Worm (Caenorhabditis elegans) whole organism, L4 larva: ENCODE measurements around the gene epn-1.

Experiments
- D1046.2 ChIP-seq: fragments of 200-800 bp; sonication (Bioruptor generic); IDR thresholded peaks from 2 replicates; pipeline ENCODE4 v1.3.6; 2022; ENCODE audit warnings: missing genetic modification characterization, missing compliant biosample characterization
- F44E2.7 ChIP-seq: fragments of 200-800 bp; sonication (Bioruptor generic); IDR thresholded peaks from 2 replicates; pipeline ENCODE4 v2.1.2; 2022; ENCODE audit warnings: missing genetic modification characterization, missing compliant biosample characterization
- F49E8.2 ChIP-seq: sonication (generic microtip); optimal IDR thresholded peaks from 2 replicates; lab custom pipeline; 2016; ENCODE audit warnings: missing compliant biosample characterization, mild to moderate bottlenecking, missing genetic modification characterization, borderline replicate concordance
- Y48G9A.11 ChIP-seq: fragments of 200-800 bp; sonication (Bioruptor generic); IDR thresholded peaks from 2 replicates; pipeline ENCODE4 v1.3.6; 2022; ENCODE audit warnings: missing genetic modification reagents, missing genetic modification characterization, missing compliant biosample characterization
- Y5F2A.4 ChIP-seq: fragments of 200-800 bp; sonication (Bioruptor generic); optimal IDR thresholded peaks from 2 replicates; lab custom pipeline; 2018; ENCODE audit warnings: mild to moderate bottlenecking, missing genetic modification characterization, missing compliant biosample characterization
- ZK337.2 ChIP-seq: fragments of 200-800 bp; sonication (Bioruptor generic); IDR thresholded peaks from 2 replicates; pipeline ENCODE4 v1.3.6; 2022; ENCODE audit warnings: missing genetic modification reagents, missing genetic modification characterization, missing compliant biosample characterization
- aha-1 ChIP-seq: fragments of 150-350 bp; peaks from one replicate; lab custom pipeline; 2014; ENCODE audit warnings: missing biosample characterization, missing genetic modification characterization
- attf-4 ChIP-seq: sonication (generic microtip); optimal IDR thresholded peaks from 3 replicates; lab custom pipeline; 2017; ENCODE audit warnings: missing biosample characterization, missing genetic modification characterization
- ceh-28 ChIP-seq: fragments of 150-350 bp; optimal IDR thresholded peaks from 2 replicates; lab custom pipeline; 2014; ENCODE audit warnings: missing biosample characterization, missing genetic modification reagents, missing genetic modification characterization
- ceh-32 ChIP-seq: sonication (generic microtip); optimal IDR thresholded peaks from 2 replicates; lab custom pipeline; 2016; ENCODE audit warnings: mild to moderate bottlenecking, missing genetic modification characterization, missing compliant biosample characterization; ENCODE audit not compliant: poor library complexity
- ctbp-1 ChIP-seq: fragments of 200-800 bp; sonication (Bioruptor generic); IDR thresholded peaks from 2 replicates; pipeline ENCODE4 v1.3.6; 2022; ENCODE audit warnings: missing genetic modification reagents, missing genetic modification characterization, missing compliant biosample characterization
- daf-16 ChIP-seq, 3 experiments: sonication (generic microtip); optimal IDR thresholded peaks; 2 replicates each; lab custom pipeline; 2016 to 2017; ENCODE audit warnings: missing genetic modification characterization in 3 of 3, missing genetic modification reagents in 3 of 3, mild to moderate bottlenecking in 2 of 3, missing compliant biosample characterization in 2 of 3, missing biosample characterization in 1 of 3, moderate library complexity in 1 of 3
- daf-19 ChIP-seq: fragments of 200-800 bp; sonication (Bioruptor generic); conservative IDR thresholded peaks from 2 replicates; pipeline ENCODE4 v1.3.6; 2022; ENCODE audit warnings: missing genetic modification characterization, missing compliant biosample characterization
- daf-8 ChIP-seq: fragments of 200-800 bp; sonication (Bioruptor generic); IDR thresholded peaks from 2 replicates; pipeline ENCODE4 v1.3.6; 2022; ENCODE audit warnings: missing genetic modification characterization, missing compliant biosample characterization
- dmd-6 ChIP-seq: fragments of 200-800 bp; sonication (Bioruptor generic); IDR thresholded peaks from 2 replicates; pipeline ENCODE4 v1.3.6; 2022; ENCODE audit warnings: missing genetic modification reagents, missing genetic modification characterization, missing compliant biosample characterization
- dmd-9 ChIP-seq: fragments of 200-800 bp; sonication (Bioruptor generic); IDR thresholded peaks from 2 replicates; pipeline ENCODE4 v1.3.6; 2022; ENCODE audit warnings: missing genetic modification reagents, missing genetic modification characterization, missing compliant biosample characterization
- dpl-1 ChIP-seq: fragments of 150-350 bp; optimal IDR thresholded peaks from 2 replicates; lab custom pipeline; 2014; ENCODE audit warnings: missing biosample characterization, missing genetic modification reagents, missing genetic modification characterization
- egl-27 ChIP-seq: sonication (generic microtip); optimal IDR thresholded peaks from 3 replicates; lab custom pipeline; 2017; ENCODE audit warnings: missing biosample characterization, missing genetic modification reagents, missing genetic modification characterization
- fkh-10 ChIP-seq: fragments of 150-350 bp; optimal IDR thresholded peaks from 2 replicates; lab custom pipeline; 2014; ENCODE audit warnings: missing biosample characterization, missing genetic modification reagents, missing genetic modification characterization
- fos-1 ChIP-seq: fragments of 150-350 bp; optimal IDR thresholded peaks from 2 replicates; lab custom pipeline; 2014; ENCODE audit warnings: missing biosample characterization, missing genetic modification characterization
- gei-8 ChIP-seq: fragments of 200-800 bp; sonication (Bioruptor generic); optimal IDR thresholded peaks from 2 replicates; lab custom pipeline; 2018; ENCODE audit warnings: mild to moderate bottlenecking, missing genetic modification characterization, missing compliant biosample characterization
- hif-1 ChIP-seq, 2 experiments: sonication (generic microtip); optimal IDR thresholded peaks; 2 replicates each; lab custom pipeline; 2016 to 2017; ENCODE audit warnings: missing compliant biosample characterization in 2 of 2, missing genetic modification characterization in 2 of 2, missing genetic modification reagents in 2 of 2, missing genotype in 2 of 2, mild to moderate bottlenecking in 1 of 2
- hlh-11 ChIP-seq: fragments of 200-800 bp; sonication (Bioruptor generic); optimal IDR thresholded peaks from 2 replicates; lab custom pipeline; 2018; ENCODE audit warnings: mild to moderate bottlenecking, missing genetic modification characterization, missing compliant biosample characterization
- hlh-30 ChIP-seq: sonication (generic microtip); optimal IDR thresholded peaks from 2 replicates; lab custom pipeline; 2017; ENCODE audit warnings: antibody characterized with exemption, mild to moderate bottlenecking, missing genetic modification characterization, missing compliant biosample characterization; ENCODE audit not compliant: insufficient read depth
- jun-1 ChIP-seq: fragments of 150-350 bp; optimal IDR thresholded peaks from 2 replicates; lab custom pipeline; 2014; ENCODE audit warnings: missing biosample characterization, missing genetic modification reagents, missing genetic modification characterization
- lim-7 ChIP-seq: fragments of 200-800 bp; sonication (Bioruptor generic); IDR thresholded peaks from 2 replicates; pipeline ENCODE4 v1.3.6; 2022; ENCODE audit warnings: missing genetic modification characterization, missing compliant biosample characterization
- lin-1 ChIP-seq: fragments of 200-800 bp; sonication (Bioruptor generic); IDR thresholded peaks from 2 replicates; pipeline ENCODE4 v1.3.6; 2022; ENCODE audit warnings: missing genetic modification reagents, missing genetic modification characterization, missing compliant biosample characterization
- lir-3 ChIP-seq: sonication (generic microtip); optimal IDR thresholded peaks from 2 replicates; lab custom pipeline; 2016; ENCODE audit warnings: mild to moderate bottlenecking, missing genetic modification characterization, missing compliant biosample characterization
- madf-5 ChIP-seq, 2 experiments: fragments of 200-800 bp; sonication (Bioruptor generic); IDR thresholded peaks; 2 replicates each; pipeline ENCODE4 v1.3.6; 2022; ENCODE audit warnings: missing compliant biosample characterization in 2 of 2, missing genetic modification characterization in 2 of 2
- mdl-1 ChIP-seq, 2 experiments: fragments of 150-350 bp in 1 of 2; sonication (generic microtip) in 1 of 2; optimal IDR thresholded peaks; 2 replicates each; lab custom pipeline; 2014 to 2017; ENCODE audit warnings: missing biosample characterization in 2 of 2, missing genetic modification characterization in 2 of 2
- mdt-29 ChIP-seq: fragments of 200-800 bp; sonication (Bioruptor generic); IDR thresholded peaks from 2 replicates; pipeline ENCODE4 v1.3.6; 2022; ENCODE audit warnings: missing genetic modification reagents, missing genetic modification characterization, missing compliant biosample characterization
- mep-1 ChIP-seq: fragments of 150-350 bp; sonication (generic microtip); optimal IDR thresholded peaks from 3 replicates; lab custom pipeline; 2014; ENCODE audit warnings: missing biosample characterization, missing genetic modification characterization
- mxl-2 ChIP-seq: fragments of 200-800 bp; sonication (Bioruptor generic); conservative IDR thresholded peaks from 2 replicates; pipeline ENCODE4 v1.3.6; 2022; ENCODE audit warnings: missing genetic modification reagents, missing genetic modification characterization, missing compliant biosample characterization
- mxl-3 ChIP-seq: fragments of 200-800 bp; sonication (Bioruptor generic); optimal IDR thresholded peaks from 2 replicates; lab custom pipeline; 2018; ENCODE audit warnings: mild to moderate bottlenecking, missing genetic modification characterization, missing compliant biosample characterization
- nhr-102 ChIP-seq: sonication (generic microtip); optimal IDR thresholded peaks from 2 replicates; lab custom pipeline; 2016; ENCODE audit warnings: mild to moderate bottlenecking, missing genetic modification characterization, moderate library complexity, missing compliant biosample characterization
- nhr-11 ChIP-seq: fragments of 150-350 bp; optimal IDR thresholded peaks from 2 replicates; lab custom pipeline; 2014; ENCODE audit warnings: missing biosample characterization, missing genetic modification characterization
- nhr-237 ChIP-seq: sonication (generic microtip); optimal IDR thresholded peaks from 2 replicates; lab custom pipeline; 2017; ENCODE audit warnings: missing biosample characterization, missing genetic modification characterization
- nhr-41 ChIP-seq: fragments of 200-800 bp; sonication (Bioruptor generic); IDR thresholded peaks from 2 replicates; pipeline ENCODE4 v1.3.6; 2022; ENCODE audit warnings: missing genetic modification reagents, missing genetic modification characterization, missing compliant biosample characterization
- nhr-42 ChIP-seq: fragments of 200-800 bp; sonication (Bioruptor generic); IDR thresholded peaks from 2 replicates; pipeline ENCODE4 v1.3.6; 2022; ENCODE audit warnings: missing genetic modification characterization, missing compliant biosample characterization
- nhr-6 ChIP-seq: fragments of 150-350 bp; optimal IDR thresholded peaks from 2 replicates; lab custom pipeline; 2014; ENCODE audit warnings: missing biosample characterization, missing genetic modification characterization
- php-3 ChIP-seq: fragments of 200-800 bp; sonication (Bioruptor generic); IDR thresholded peaks from 2 replicates; pipeline ENCODE4 v1.3.6; 2022; ENCODE audit warnings: missing genetic modification reagents, missing genetic modification characterization, missing compliant biosample characterization
- sdz-12 ChIP-seq: fragments of 200-800 bp; sonication (Bioruptor generic); optimal IDR thresholded peaks from 2 replicates; lab custom pipeline; 2018; ENCODE audit warnings: mild to moderate bottlenecking, missing genetic modification characterization, missing compliant biosample characterization
- skn-1 ChIP-seq: fragments of 150-350 bp; optimal IDR thresholded peaks from 2 replicates; lab custom pipeline; 2014; ENCODE audit warnings: missing biosample characterization, missing genetic modification characterization
- snpc-1.2 ChIP-seq: fragments of 200-800 bp; sonication (Bioruptor generic); IDR thresholded peaks from 2 replicates; pipeline ENCODE4 v1.3.6; 2022; ENCODE audit warnings: missing genetic modification reagents, missing genetic modification characterization, missing compliant biosample characterization
- spr-3 ChIP-seq: fragments of 200-800 bp; sonication (Bioruptor generic); optimal IDR thresholded peaks from 2 replicates; lab custom pipeline; 2018; ENCODE audit warnings: mild to moderate bottlenecking, missing genetic modification characterization, missing compliant biosample characterization
- tag-97 ChIP-seq: fragments of 200-800 bp; sonication (Bioruptor generic); IDR thresholded peaks from 2 replicates; pipeline ENCODE4 v1.3.6; 2022; ENCODE audit warnings: missing genetic modification characterization, missing compliant biosample characterization
- unc-130 ChIP-seq: sonication (generic microtip); optimal IDR thresholded peaks from 2 replicates; lab custom pipeline; 2016; ENCODE audit warnings: missing genetic modification reagents, missing genetic modification characterization, missing compliant biosample characterization
- vab-7 ChIP-seq: fragments of 200-800 bp; sonication (Bioruptor generic); IDR thresholded peaks from 2 replicates; pipeline ENCODE4 v1.3.6; 2022; ENCODE audit warnings: missing genetic modification reagents, missing genetic modification characterization, missing compliant biosample characterization
- zfp-2 ChIP-seq: sonication (generic microtip); optimal IDR thresholded peaks from 2 replicates; lab custom pipeline; 2016; ENCODE audit warnings: mild to moderate bottlenecking, missing genetic modification characterization, missing compliant biosample characterization
- zip-11 ChIP-seq: fragments of 200-800 bp; sonication (Bioruptor generic); IDR thresholded peaks from 2 replicates; pipeline ENCODE4 v1.3.6; 2022; ENCODE audit warnings: missing genetic modification characterization, missing compliant biosample characterization
- zip-2 ChIP-seq: fragments of 150-350 bp; optimal IDR thresholded peaks from 2 replicates; lab custom pipeline; 2014; ENCODE audit warnings: missing biosample characterization, missing genetic modification characterization

The epn-1 gene

ce11 chrX:14783434-14784142 lies 34.7 kb downstream of the epn-1 start:
- no peak for TF ChIP-seq nhr-237 (tag; lab: Kevin White, UChicago)
- TF ChIP-seq dmd-6 (GFP tag; lab: Robert Waterston, UW), result peak; percentile 95
- TF ChIP-seq tag-97 (GFP tag; lab: Robert Waterston, UW), result no peak
- TF ChIP-seq daf-16 (GFP tag; optimal IDR thresholded peaks at IDR 0.05; lab: Kevin White, UChicago), result peak in 1 of 2 experiments; percentile 59
- TF ChIP-seq daf-16 (tag; optimal IDR thresholded peaks at IDR 0.05; lab: Kevin White, UChicago), result peak; percentile 77
- no peak for TF ChIP-seq madf-5 (GFP tag; IDR thresholded peaks at IDR 0.05; lab: Robert Waterston, UW)
- TF ChIP-seq mxl-2 (GFP tag; lab: Robert Waterston, UW), result no peak
- TF ChIP-seq ceh-32 (tag; lab: Kevin White, UChicago), result no peak
- TF ChIP-seq dpl-1, result no peak
- TF ChIP-seq ctbp-1 (GFP tag; lab: Robert Waterston, UW), result no peak
- no peak for TF ChIP-seq zip-11 (GFP tag; lab: Robert Waterston, UW)
- TF ChIP-seq F44E2.7 (GFP tag; lab: Robert Waterston, UW), result no peak
- TF ChIP-seq ceh-28 (tag; lab: Kevin White, UChicago), result no peak
- TF ChIP-seq nhr-11 (tag; lab: Kevin White, UChicago), result no peak
- no peak for TF ChIP-seq egl-27 (tag; lab: Kevin White, UChicago)
- peak; percentile 87 for TF ChIP-seq hlh-11
- no peak for TF ChIP-seq zfp-2 (tag; lab: Kevin White, UChicago)
- TF ChIP-seq Y5F2A.4, result no peak
- peak; percentile 86 for TF ChIP-seq php-3 (GFP tag; lab: Robert Waterston, UW)
- TF ChIP-seq fos-1, result no peak
- no peak for TF ChIP-seq sdz-12 (GFP tag; lab: Kevin White, UChicago)
- peak; percentile 98 for TF ChIP-seq aha-1 (tag; lab: Kevin White, UChicago)
- no peak for TF ChIP-seq vab-7 (GFP tag; lab: Robert Waterston, UW)
- no peak for TF ChIP-seq nhr-6 (tag; lab: Kevin White, UChicago)
- no peak for TF ChIP-seq daf-19 (GFP tag; lab: Robert Waterston, UW)
- peak; percentile 80 for TF ChIP-seq nhr-102
- peak; percentile 29 for TF ChIP-seq hlh-30 (tag; lab: Kevin White, UChicago)
- peak in 1 of 2 experiments; percentile 65 for TF ChIP-seq mdl-1 (tag; optimal IDR thresholded peaks at IDR 0.05; lab: Kevin White, UChicago)
- TF ChIP-seq snpc-1.2 (GFP tag; lab: Robert Waterston, UW), result no peak
- TF ChIP-seq attf-4, result no peak
- no peak for TF ChIP-seq unc-130 (GFP tag; lab: Kevin White, UChicago)
- peak in 1 of 2 experiments; percentile 71 for TF ChIP-seq hif-1 (tag; optimal IDR thresholded peaks at IDR 0.05; lab: Kevin White, UChicago)
- no peak for TF ChIP-seq nhr-42 (GFP tag; lab: Robert Waterston, UW)
- TF ChIP-seq gei-8 (GFP tag; lab: Kevin White, UChicago), result peak; percentile 39
- TF ChIP-seq dmd-9 (GFP tag; lab: Robert Waterston, UW), result no peak
- TF ChIP-seq zip-2, result no peak
- TF ChIP-seq mep-1 (tag; lab: Kevin White, UChicago), result no peak
- no peak for TF ChIP-seq fkh-10
- no peak for TF ChIP-seq lir-3 (tag; lab: Kevin White, UChicago)
- no peak for TF ChIP-seq mxl-3 (GFP tag; lab: Kevin White, UChicago)
- no peak for TF ChIP-seq D1046.2 (GFP tag; lab: Robert Waterston, UW)
- TF ChIP-seq ZK337.2, result no peak
- no peak for TF ChIP-seq jun-1 (tag; lab: Kevin White, UChicago)
- TF ChIP-seq lim-7 (GFP tag; lab: Robert Waterston, UW), result no peak
- no peak for TF ChIP-seq daf-8 (GFP tag; lab: Robert Waterston, UW)
- TF ChIP-seq skn-1 (tag; lab: Kevin White, UChicago), result no peak
- no peak for TF ChIP-seq lin-1 (GFP tag; lab: Robert Waterston, UW)
- no peak for TF ChIP-seq Y48G9A.11
- TF ChIP-seq nhr-41 (GFP tag; lab: Robert Waterston, UW), result no peak
- TF ChIP-seq mdt-29 (GFP tag; lab: Robert Waterston, UW), result no peak
- no peak for TF ChIP-seq spr-3 (GFP tag; lab: Kevin White, UChicago)
- no peak for TF ChIP-seq F49E8.2 (tag; lab: Kevin White, UChicago)
